Worm (Caenorhabditis elegans) whole organism, L4 larva: Measurements from ENCODE around the gene nhr-66.

Experiments
- Y75B8A.6 ChIP-seq: fragments of 200-800 bp; sonication (Bioruptor generic); IDR thresholded peaks from 2 replicates; pipeline ENCODE4 v1.3.6; 2022; ENCODE audit warnings: missing genetic modification reagents, missing genetic modification characterization, missing compliant biosample characterization
- aha-1 ChIP-seq: fragments of 150-350 bp; peaks from one replicate; lab custom pipeline; 2014; ENCODE audit warnings: missing biosample characterization, missing genetic modification characterization
- ama-1 ChIP-seq: fragments of 150-350 bp; optimal IDR thresholded peaks from 2 replicates; lab custom pipeline; 2014; ENCODE audit warnings: inconsistent platforms, mixed read lengths
- ceh-28 ChIP-seq: fragments of 150-350 bp; optimal IDR thresholded peaks from 2 replicates; lab custom pipeline; 2014; ENCODE audit warnings: missing biosample characterization, missing genetic modification reagents, missing genetic modification characterization
- ctbp-1 ChIP-seq: fragments of 200-800 bp; sonication (Bioruptor generic); IDR thresholded peaks from 2 replicates; pipeline ENCODE4 v1.3.6; 2022; ENCODE audit warnings: missing genetic modification reagents, missing genetic modification characterization, missing compliant biosample characterization
- daf-16 ChIP-seq, 3 experiments: sonication (generic microtip); optimal IDR thresholded peaks; 2 replicates each; lab custom pipeline; 2016 to 2017; ENCODE audit warnings: missing genetic modification characterization in 3 of 3, missing genetic modification reagents in 3 of 3, mild to moderate bottlenecking in 2 of 3, missing compliant biosample characterization in 2 of 3, missing biosample characterization in 1 of 3, moderate library complexity in 1 of 3
- daf-8 ChIP-seq: fragments of 200-800 bp; sonication (Bioruptor generic); IDR thresholded peaks from 2 replicates; pipeline ENCODE4 v1.3.6; 2022; ENCODE audit warnings: missing genetic modification characterization, missing compliant biosample characterization
- dmd-6 ChIP-seq: fragments of 200-800 bp; sonication (Bioruptor generic); IDR thresholded peaks from 2 replicates; pipeline ENCODE4 v1.3.6; 2022; ENCODE audit warnings: missing genetic modification reagents, missing genetic modification characterization, missing compliant biosample characterization
- dmd-8 ChIP-seq: fragments of 200-800 bp; sonication (Bioruptor generic); IDR thresholded peaks from 2 replicates; pipeline ENCODE4 v1.3.6; 2022; ENCODE audit warnings: missing genetic modification characterization, missing compliant biosample characterization
- dve-1 ChIP-seq: sonication (generic microtip); optimal IDR thresholded peaks from 2 replicates; lab custom pipeline; 2017; ENCODE audit warnings: antibody characterized with exemption, mild to moderate bottlenecking, missing genetic modification characterization, missing compliant biosample characterization; ENCODE audit not compliant: insufficient read depth
- egl-43 ChIP-seq: fragments of 200-800 bp; sonication (Bioruptor generic); IDR thresholded peaks from 2 replicates; pipeline ENCODE4 v1.3.6; 2022; ENCODE audit warnings: missing genetic modification reagents, missing genetic modification characterization, missing compliant biosample characterization
- hlh-11 ChIP-seq: fragments of 200-800 bp; sonication (Bioruptor generic); optimal IDR thresholded peaks from 2 replicates; lab custom pipeline; 2018; ENCODE audit warnings: mild to moderate bottlenecking, missing genetic modification characterization, missing compliant biosample characterization
- hlh-30 ChIP-seq: sonication (generic microtip); optimal IDR thresholded peaks from 2 replicates; lab custom pipeline; 2017; ENCODE audit warnings: antibody characterized with exemption, mild to moderate bottlenecking, missing genetic modification characterization, missing compliant biosample characterization; ENCODE audit not compliant: insufficient read depth
- lin-38 ChIP-seq: fragments of 200-800 bp; sonication (Bioruptor generic); IDR thresholded peaks from 2 replicates; pipeline ENCODE4 v1.3.6; 2022; ENCODE audit warnings: missing genetic modification reagents, missing genetic modification characterization, missing compliant biosample characterization
- madf-9 ChIP-seq: fragments of 200-800 bp; sonication (Bioruptor generic); conservative IDR thresholded peaks from 2 replicates; pipeline ENCODE4 v1.3.6; 2022; ENCODE audit warnings: missing genetic modification reagents, missing genetic modification characterization, missing compliant biosample characterization
- mdt-29 ChIP-seq: fragments of 200-800 bp; sonication (Bioruptor generic); IDR thresholded peaks from 2 replicates; pipeline ENCODE4 v1.3.6; 2022; ENCODE audit warnings: missing genetic modification reagents, missing genetic modification characterization, missing compliant biosample characterization
- mxl-2 ChIP-seq: fragments of 200-800 bp; sonication (Bioruptor generic); conservative IDR thresholded peaks from 2 replicates; pipeline ENCODE4 v1.3.6; 2022; ENCODE audit warnings: missing genetic modification reagents, missing genetic modification characterization, missing compliant biosample characterization
- mxl-3 ChIP-seq: fragments of 200-800 bp; sonication (Bioruptor generic); optimal IDR thresholded peaks from 2 replicates; lab custom pipeline; 2018; ENCODE audit warnings: mild to moderate bottlenecking, missing genetic modification characterization, missing compliant biosample characterization
- nhr-102 ChIP-seq: sonication (generic microtip); optimal IDR thresholded peaks from 2 replicates; lab custom pipeline; 2016; ENCODE audit warnings: mild to moderate bottlenecking, missing genetic modification characterization, moderate library complexity, missing compliant biosample characterization
- nhr-48 ChIP-seq: sonication (generic microtip); optimal IDR thresholded peaks from 2 replicates; lab custom pipeline; 2016; ENCODE audit warnings: mild to moderate bottlenecking, missing genetic modification characterization, missing compliant biosample characterization
- nhr-77 ChIP-seq: fragments of 150-350 bp; optimal IDR thresholded peaks from 2 replicates; lab custom pipeline; 2014; ENCODE audit warnings: missing biosample characterization, missing genetic modification characterization
- pha-4 ChIP-seq, 2 experiments: fragments of 150-350 bp in 1 of 2; fragments of 200-800 bp in 1 of 2; sonication (Bioruptor generic) in 1 of 2; IDR thresholded peaks in 1 of 2; optimal IDR thresholded peaks in 1 of 2; 2 replicates each; pipeline versions ENCODE4 v1.3.6 to Lab custom; 2014 to 2022; ENCODE audit warnings: missing genetic modification characterization in 2 of 2, missing genetic modification reagents in 2 of 2, missing biosample characterization in 1 of 2, missing compliant biosample characterization in 1 of 2
- php-3 ChIP-seq: fragments of 200-800 bp; sonication (Bioruptor generic); IDR thresholded peaks from 2 replicates; pipeline ENCODE4 v1.3.6; 2022; ENCODE audit warnings: missing genetic modification reagents, missing genetic modification characterization, missing compliant biosample characterization
- sdz-12 ChIP-seq: fragments of 200-800 bp; sonication (Bioruptor generic); optimal IDR thresholded peaks from 2 replicates; lab custom pipeline; 2018; ENCODE audit warnings: mild to moderate bottlenecking, missing genetic modification characterization, missing compliant biosample characterization
- set-16 ChIP-seq: fragments of 200-800 bp; sonication (Bioruptor generic); IDR thresholded peaks from 2 replicates; pipeline ENCODE4 v1.3.6; 2022; ENCODE audit warnings: missing genetic modification reagents, missing genetic modification characterization, missing compliant biosample characterization
- skn-1 ChIP-seq: fragments of 150-350 bp; optimal IDR thresholded peaks from 2 replicates; lab custom pipeline; 2014; ENCODE audit warnings: missing biosample characterization, missing genetic modification characterization
- tag-97 ChIP-seq: fragments of 200-800 bp; sonication (Bioruptor generic); IDR thresholded peaks from 2 replicates; pipeline ENCODE4 v1.3.6; 2022; ENCODE audit warnings: missing genetic modification characterization, missing compliant biosample characterization
- tra-1 ChIP-seq: fragments of 200-800 bp; sonication (Bioruptor generic); IDR thresholded peaks from 2 replicates; pipeline ENCODE4 v1.3.6; 2022; ENCODE audit warnings: missing genetic modification reagents, missing genetic modification characterization, missing compliant biosample characterization
- zfp-3 ChIP-seq: fragments of 200-800 bp; sonication (Bioruptor generic); conservative IDR thresholded peaks from 2 replicates; pipeline ENCODE4 v1.3.6; 2022; ENCODE audit warnings: missing genetic modification reagents, missing genetic modification characterization, missing compliant biosample characterization
- zip-2 ChIP-seq: fragments of 150-350 bp; optimal IDR thresholded peaks from 2 replicates; lab custom pipeline; 2014; ENCODE audit warnings: missing biosample characterization, missing genetic modification characterization
- ztf-11 ChIP-seq: fragments of 150-350 bp; optimal IDR thresholded peaks from 2 replicates; lab custom pipeline; 2014; ENCODE audit warnings: missing biosample characterization, missing genetic modification characterization

Gene nhr-66

DNA sequence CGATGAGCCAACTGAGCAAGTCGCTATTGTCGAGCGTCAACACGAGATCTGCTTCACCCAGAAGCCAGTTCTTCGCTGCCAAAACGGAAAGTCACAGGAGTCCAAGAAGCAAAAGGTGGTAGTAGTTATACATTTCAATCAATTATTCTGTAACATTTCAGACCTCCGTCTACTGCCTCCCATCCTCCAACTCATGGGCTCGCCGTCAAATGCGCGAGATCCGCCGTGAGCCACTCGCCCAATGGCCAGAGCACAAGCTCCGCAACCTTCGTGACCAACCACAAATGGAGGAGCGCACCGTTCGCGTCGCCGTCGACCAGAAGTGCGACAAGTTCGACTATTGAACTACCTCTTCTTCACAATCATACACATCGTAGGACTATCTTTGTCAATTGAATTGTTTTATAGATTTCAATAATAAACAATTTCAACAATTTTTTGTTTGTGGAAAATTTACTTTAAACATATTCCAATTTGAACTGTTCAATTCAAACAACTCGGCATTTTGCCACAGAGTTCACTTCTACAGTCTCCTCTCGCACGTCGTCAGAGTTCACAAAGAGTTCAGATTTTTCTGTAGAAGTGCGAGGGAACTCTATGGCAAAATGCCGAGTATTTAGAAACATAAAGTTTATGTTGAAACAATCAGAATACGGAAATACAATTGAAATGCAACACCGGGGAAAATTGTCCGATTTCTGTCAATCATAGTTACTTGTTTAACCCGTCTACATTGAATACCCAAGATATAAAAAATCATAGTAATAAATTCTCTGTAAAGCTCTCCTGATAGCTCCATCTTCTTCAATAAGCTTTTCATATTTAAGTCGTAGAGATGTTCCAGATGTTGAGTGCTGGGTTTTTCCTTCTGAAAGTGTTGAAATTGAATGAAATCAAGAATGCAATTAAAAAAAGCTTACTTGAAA is 29.9 kb upstream of the nhr-66 start (continued):
- TF ChIP-seq tra-1 (GFP tag; lab: Robert Waterston, UW) (0 out of 2 replicates have a peak, but pooled peaks have one; percentile 19), madf-9 (GFP tag; lab: Robert Waterston, UW) (0 out of 2 replicates have a peak, but pooled peaks have one; percentile 30)

DNA sequence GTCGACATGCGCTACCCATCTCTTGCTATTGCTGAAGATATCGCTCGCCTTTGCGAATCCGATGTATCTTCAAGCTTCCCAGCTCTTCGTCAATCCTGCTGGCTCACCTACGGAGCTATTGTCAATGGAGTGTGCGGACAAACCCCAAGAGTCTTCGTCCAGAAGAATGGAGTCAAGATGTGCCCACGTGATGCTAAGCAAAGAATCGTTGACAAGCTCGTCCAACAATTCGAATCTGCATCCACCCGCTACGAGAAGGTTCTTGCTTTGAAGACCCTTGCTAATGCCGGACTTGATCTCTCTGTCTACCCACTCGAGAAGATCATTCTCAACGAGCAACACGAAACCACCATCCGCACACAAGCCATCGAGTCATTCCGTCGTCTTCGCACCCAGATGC is 26.3 kb upstream of the nhr-66 start:
- TF ChIP-seq nhr-102 (tag; lab: Kevin White, UChicago) (no peak), zip-2 (tag; lab: Kevin White, UChicago) (no peak), hlh-11 (no peak), mdt-29 (GFP tag; lab: Robert Waterston, UW) (0 out of 2 replicates have a peak, but pooled peaks have one; percentile 19), ztf-11 (tag; lab: Kevin White, UChicago) (no peak), mxl-3 (GFP tag; lab: Kevin White, UChicago) (no peak), aha-1 (tag; lab: Kevin White, UChicago) (peak; percentile 45), skn-1 (no peak), lin-38 (peak; percentile 3; the same call in 1 of the 2 replicates), php-3 (GFP tag; lab: Robert Waterston, UW) (no peak), Y75B8A.6 (GFP tag; lab: Robert Waterston, UW) (no peak), nhr-77 (tag; lab: Kevin White, UChicago) (no peak)

DNA sequence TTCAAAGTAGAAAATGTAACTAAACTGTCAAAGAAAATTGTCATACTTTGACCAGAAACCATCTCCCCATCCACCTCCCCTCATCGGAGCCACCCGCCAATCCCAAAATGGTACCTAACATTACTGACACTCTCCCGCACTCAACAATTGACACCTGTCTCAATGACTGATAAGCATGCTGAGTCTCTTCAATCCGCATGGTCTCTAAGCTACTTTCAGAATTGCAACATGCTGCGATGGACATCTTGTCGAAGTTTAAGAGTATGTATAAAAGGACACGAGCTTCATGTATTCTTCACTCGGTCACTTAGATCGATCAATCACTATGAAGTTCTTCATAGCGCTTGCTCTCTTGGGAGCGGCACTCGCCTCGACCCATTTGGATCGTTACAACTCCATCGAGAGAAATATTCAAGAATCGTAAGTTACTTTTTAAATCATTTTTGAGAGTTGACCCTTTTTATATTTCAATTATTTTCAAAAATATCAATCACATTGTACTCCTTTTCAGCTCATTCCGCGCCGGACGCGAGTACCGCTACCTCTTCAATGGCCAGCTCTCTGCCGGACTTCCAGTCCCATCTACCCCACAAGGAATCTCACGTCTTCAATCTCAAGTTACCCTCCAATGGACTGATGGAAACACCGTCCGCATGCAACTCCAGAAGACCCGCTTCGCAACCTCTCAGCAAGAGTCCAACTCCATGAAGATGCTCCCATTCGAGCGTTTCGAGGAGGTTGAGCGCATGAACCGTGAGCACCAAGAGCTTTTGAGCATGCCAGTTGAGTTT is 24.6 kb upstream of the nhr-66 start, which contains the start of gene vit-6:
Gene vit-6 (plus strand): TSS at position 310 of the 791 bp plus-strand sequence.
- TF ChIP-seq hlh-30 (tag; lab: Kevin White, UChicago) (no peak), dmd-6 (GFP tag; lab: Robert Waterston, UW) (peak; percentile 95), hlh-11 (peak; percentile 44), tag-97 (GFP tag; lab: Robert Waterston, UW) (no peak), ctbp-1 (GFP tag; lab: Robert Waterston, UW) (0 out of 2 replicates have a peak, but pooled peaks have one; percentile 14), zfp-3 (peak; percentile 73), nhr-77 (tag; lab: Kevin White, UChicago) (no peak), egl-43 (GFP tag; lab: Robert Waterston, UW) (peak; percentile 59; the same call in 1 of the 2 replicates), sdz-12 (GFP tag; lab: Kevin White, UChicago) (no peak), daf-8 (GFP tag; lab: Robert Waterston, UW) (0 out of 2 replicates have a peak, but pooled peaks have one; percentile 70), daf-16 (GFP tag; optimal IDR thresholded peaks at IDR 0.05; lab: Kevin White, UChicago) (peak in 1 of 2 experiments; percentile 11), daf-16 (tag; optimal IDR thresholded peaks at IDR 0.05; lab: Kevin White, UChicago) (no peak), mxl-2 (GFP tag; lab: Robert Waterston, UW) (0 out of 2 replicates have a peak, but pooled peaks have one; percentile 17), ceh-28 (tag; lab: Kevin White, UChicago) (no peak), dve-1 (tag; lab: Kevin White, UChicago) (peak; percentile 15), lin-38 (peak; percentile 47), set-16 (GFP tag; lab: Robert Waterston, UW) (peak; percentile 69), nhr-48 (tag; lab: Kevin White, UChicago) (peak; percentile 69), dmd-8 (0 out of 2 replicates have a peak, but pooled peaks have one; percentile 10), aha-1 (tag; lab: Kevin White, UChicago) (peak; percentile 21), ama-1 (lab: Kevin White, UChicago) (peak; percentile 36), pha-4 (GFP tag; IDR thresholded peaks at IDR 0.05; lab: Robert Waterston, UW) (0 out of 2 replicates have a peak, but pooled peaks have one; percentile 41), pha-4 (tag; optimal IDR thresholded peaks at IDR 0.05; lab: Kevin White, UChicago) (no peak), tra-1 (GFP tag; lab: Robert Waterston, UW) (peak; percentile 62; the same call in 1 of the 2 replicates), Y75B8A.6 (GFP tag; lab: Robert Waterston, UW) (0 out of 2 replicates have a peak, but pooled peaks have one; percentile 66), mdt-29 (GFP tag; lab: Robert Waterston, UW) (peak; percentile 34; the same call in 1 of the 2 replicates), mxl-3 (GFP tag; lab: Kevin White, UChicago) (no peak)
